1 fruit fly cellular context compared by ENCODE assay signal in the genomic region with DNA sequence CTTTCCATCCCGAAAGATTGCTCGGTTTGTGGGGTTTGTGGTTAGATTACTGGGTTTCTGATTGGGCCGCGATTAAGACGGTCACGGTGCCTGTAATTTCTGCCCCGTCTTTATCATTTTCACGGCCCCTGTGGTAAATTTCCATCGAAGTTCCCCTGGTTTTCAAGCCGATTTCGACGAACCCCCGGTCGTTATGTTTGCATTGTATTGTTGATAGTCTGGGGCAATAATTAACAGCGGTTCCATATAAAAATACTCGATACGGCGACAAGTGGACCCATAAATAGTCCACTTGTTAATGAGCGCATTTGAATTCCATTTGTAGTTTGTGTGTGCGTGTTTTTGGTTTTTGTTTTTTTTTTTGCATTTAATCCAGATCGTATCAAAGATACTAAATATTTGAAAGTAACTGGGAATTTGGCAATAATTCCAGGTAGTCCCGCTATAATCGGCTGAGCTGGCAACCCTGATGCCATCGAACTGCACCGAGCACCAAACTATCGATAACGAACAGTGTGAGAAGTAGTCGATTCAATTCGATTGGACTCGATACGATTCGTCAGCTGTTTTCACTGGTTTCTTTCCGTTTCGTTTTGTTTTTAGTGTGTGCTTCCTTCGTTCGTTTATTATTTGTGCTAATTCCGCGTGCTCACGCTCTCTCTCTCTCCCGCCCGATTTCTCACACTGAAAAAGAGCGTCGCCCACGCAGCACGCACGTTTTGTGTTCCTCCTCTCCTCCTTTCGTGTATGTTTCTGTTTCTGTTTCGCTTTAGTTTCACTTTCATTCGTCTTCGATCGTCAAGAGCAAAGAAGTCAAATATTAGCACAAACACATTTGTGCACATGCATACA.
TF ChIP-seq lines count a peak whose summit lies in the region.

No protein-coding gene starts in this region.

TF ChIP-seq in whole organism, embryonic, 481 proteins besides CTCF, POLR2A, EP300 and RAD21 (continued from another document and continues in another):
- TF ChIP-seq ind (GFP tag; optimal IDR thresholded peaks at IDR 0.05; lab: Kevin White, UChicago), result no peak
- TF ChIP-seq ac (GFP tag; optimal IDR thresholded peaks at IDR 0.05; lab: Kevin White, UChicago), result no peak
- TF ChIP-seq ash1 (GFP tag; optimal IDR thresholded peaks at IDR 0.05; lab: Kevin White, UChicago), result no peak
- no peak for TF ChIP-seq ems (GFP tag; optimal IDR thresholded peaks at IDR 0.05; lab: Kevin White, UChicago)
- no peak for TF ChIP-seq Dfd (GFP tag; optimal IDR thresholded peaks at IDR 0.05; lab: Kevin White, UChicago)
- no peak for TF ChIP-seq Oaz (GFP tag; IDR thresholded peaks at IDR 0.05; lab: Robert Waterston, UW)
- TF ChIP-seq Tbp (GFP tag; optimal IDR thresholded peaks at IDR 0.05; lab: Kevin White, UChicago), result no peak
- no peak for TF ChIP-seq BtbVII (GFP tag; optimal IDR thresholded peaks at IDR 0.05; lab: Kevin White, UChicago)
- TF ChIP-seq CG2199 (GFP tag; IDR thresholded peaks at IDR 0.05; lab: Robert Waterston, UW), result peak; percentile 89
- TF ChIP-seq hkb (optimal IDR thresholded peaks at IDR 0.05; lab: Kevin White, UChicago), result no peak
- TF ChIP-seq hkb (GFP tag; IDR thresholded peaks at IDR 0.05; lab: Robert Waterston, UW), result 0 out of 2 replicates have a peak, but pooled peaks have one; percentile 14
- TF ChIP-seq pan (optimal IDR thresholded peaks at IDR 0.05; lab: Kevin White, UChicago), result no peak
- TF ChIP-seq pan (GFP tag; optimal IDR thresholded peaks at IDR 0.05 in 1 of 2, IDR thresholded peaks at IDR 0.05 in 1 of 2), result peak in 1 of 2 experiments; percentile 43
- TF ChIP-seq Atf6 (GFP tag; IDR thresholded peaks at IDR 0.05; lab: Robert Waterston, UW), result 0 out of 2 replicates have a peak, but pooled peaks have one; percentile 27
- no peak for TF ChIP-seq fru (optimal IDR thresholded peaks at IDR 0.05; lab: Kevin White, UChicago)
- peak; percentile 7 for TF ChIP-seq kah (GFP tag; optimal IDR thresholded peaks at IDR 0.05; lab: Kevin White, UChicago)
- TF ChIP-seq CG42726 (GFP tag; IDR thresholded peaks at IDR 0.05; lab: Robert Waterston, UW; ENCODE audit: partially characterized antibody), result peak; percentile 27; the same call in 1 of the 2 replicates
- TF ChIP-seq CkIIα-i1 (GFP tag; IDR thresholded peaks at IDR 0.05; lab: Robert Waterston, UW), result no peak
- TF ChIP-seq CG12104 (GFP tag; optimal IDR thresholded peaks at IDR 0.05; lab: Kevin White, UChicago), result no peak
- no peak for TF ChIP-seq dysf (GFP tag; IDR thresholded peaks at IDR 0.05; lab: Robert Waterston, UW)
- peak; percentile 88 for TF ChIP-seq CG15479 (GFP tag; optimal IDR thresholded peaks at IDR 0.05; lab: Kevin White, UChicago)
- TF ChIP-seq Asciz (GFP tag; optimal IDR thresholded peaks at IDR 0.05; lab: Kevin White, UChicago), result no peak
- TF ChIP-seq vvl (GFP tag; IDR thresholded peaks at IDR 0.05; lab: Robert Waterston, UW), result peak; percentile 67
- TF ChIP-seq sob (GFP tag; IDR thresholded peaks at IDR 0.05; lab: Robert Waterston, UW), result peak; percentile 52
- peak; percentile 90 for TF ChIP-seq sna (GFP tag; IDR thresholded peaks at IDR 0.05; lab: Robert Waterston, UW; ENCODE audit: partially characterized antibody)
- no peak for TF ChIP-seq gem (tag; optimal IDR thresholded peaks at IDR 0.05; lab: Kevin White, UChicago)
- TF ChIP-seq Camta (GFP tag; optimal IDR thresholded peaks at IDR 0.05; lab: Kevin White, UChicago), result no peak
- no peak for TF ChIP-seq CG9817 (tag; optimal IDR thresholded peaks at IDR 0.05; lab: Kevin White, UChicago)
- TF ChIP-seq D19A (tag; optimal IDR thresholded peaks at IDR 0.05; lab: Kevin White, UChicago), result no peak
- no peak for TF ChIP-seq CG1603 (tag; optimal IDR thresholded peaks at IDR 0.05; lab: Kevin White, UChicago)
- TF ChIP-seq ap (GFP tag; IDR thresholded peaks at IDR 0.05; lab: Robert Waterston, UW), result no peak
- TF ChIP-seq CG11398 (GFP tag; optimal IDR thresholded peaks at IDR 0.05; lab: Kevin White, UChicago), result peak; percentile 36
- peak; percentile 22 for TF ChIP-seq Meics (GFP tag; optimal IDR thresholded peaks at IDR 0.05; lab: Kevin White, UChicago)
- no peak for TF ChIP-seq CG6854 (GFP tag; optimal IDR thresholded peaks at IDR 0.05; lab: Kevin White, UChicago)
- TF ChIP-seq CG7987 (GFP tag; optimal IDR thresholded peaks at IDR 0.05; lab: Kevin White, UChicago), result peak; percentile 72
- peak; percentile 17 for TF ChIP-seq Hr3 (GFP tag; optimal IDR thresholded peaks at IDR 0.05; lab: Kevin White, UChicago)
- peak; percentile 11 for TF ChIP-seq fu2 (GFP tag; optimal IDR thresholded peaks at IDR 0.05; lab: Kevin White, UChicago)
- TF ChIP-seq CG2129 (GFP tag; IDR thresholded peaks at IDR 0.05; lab: Robert Waterston, UW; ENCODE audit: partially characterized antibody), result peak; percentile 44; the same call in 1 of the 2 replicates
- no peak for TF ChIP-seq pnt (GFP tag; optimal IDR thresholded peaks at IDR 0.05; lab: Kevin White, UChicago)
- TF ChIP-seq CG3838 (GFP tag; optimal IDR thresholded peaks at IDR 0.05; lab: Kevin White, UChicago), result no peak
- TF ChIP-seq amos (GFP tag; IDR thresholded peaks at IDR 0.05; lab: Robert Waterston, UW; ENCODE audit: partially characterized antibody), result peak; percentile 87
- TF ChIP-seq wek (GFP tag; optimal IDR thresholded peaks at IDR 0.05; lab: Kevin White, UChicago), result peak; percentile 15
- TF ChIP-seq tgo (GFP tag; IDR thresholded peaks at IDR 0.05; lab: Robert Waterston, UW), result peak; percentile 34; the same call in 1 of the 3 replicates
- TF ChIP-seq Fer3 (tag; optimal IDR thresholded peaks at IDR 0.05; lab: Kevin White, UChicago), result no peak
- TF ChIP-seq usp (GFP tag; optimal IDR thresholded peaks at IDR 0.05; lab: Kevin White, UChicago), result no peak
- TF ChIP-seq pho (GFP tag; optimal IDR thresholded peaks at IDR 0.05; lab: Kevin White, UChicago), result peak; percentile 19
- TF ChIP-seq CG9609 (GFP tag; optimal IDR thresholded peaks at IDR 0.05; lab: Kevin White, UChicago), result peak; percentile 10
- no peak for TF ChIP-seq Hr39 (optimal IDR thresholded peaks at IDR 0.05; lab: Kevin White, UChicago)
- peak; percentile 8 for TF ChIP-seq CG10979 (tag; optimal IDR thresholded peaks at IDR 0.05; lab: Kevin White, UChicago)
- no peak for TF ChIP-seq CG17912 (GFP tag; optimal IDR thresholded peaks at IDR 0.05; lab: Kevin White, UChicago)
- TF ChIP-seq HHEX (GFP tag; optimal IDR thresholded peaks at IDR 0.05; lab: Kevin White, UChicago), result no peak
- TF ChIP-seq nerfin-1 (tag; optimal IDR thresholded peaks at IDR 0.05; lab: Kevin White, UChicago), result no peak
- TF ChIP-seq CG43689 (GFP tag; IDR thresholded peaks at IDR 0.05; lab: Robert Waterston, UW), result no peak
- peak; percentile 40 for TF ChIP-seq CG14710 (tag; optimal IDR thresholded peaks at IDR 0.05; lab: Kevin White, UChicago)
- TF ChIP-seq h (optimal IDR thresholded peaks at IDR 0.05; lab: Kevin White, UChicago), result no peak
- no peak for TF ChIP-seq fd102C (GFP tag; optimal IDR thresholded peaks at IDR 0.05; lab: Kevin White, UChicago)
- no peak for TF ChIP-seq Kr (GFP tag; optimal IDR thresholded peaks at IDR 0.05; lab: Kevin White, UChicago)
- TF ChIP-seq CG3995 (GFP tag; optimal IDR thresholded peaks at IDR 0.05; lab: Kevin White, UChicago), result peak; percentile 77
- TF ChIP-seq CG6813 (GFP tag; optimal IDR thresholded peaks at IDR 0.05; lab: Kevin White, UChicago), result peak; percentile 29
- TF ChIP-seq crol (GFP tag; IDR thresholded peaks at IDR 0.05; lab: Robert Waterston, UW), result peak; percentile 30; the same call in 1 of the 2 replicates
- TF ChIP-seq Mad (GFP tag; optimal IDR thresholded peaks at IDR 0.05; lab: Kevin White, UChicago), result peak; percentile 7
- no peak for TF ChIP-seq run (tag; optimal IDR thresholded peaks at IDR 0.05; lab: Kevin White, UChicago)
- TF ChIP-seq CG15514 (GFP tag; optimal IDR thresholded peaks at IDR 0.05; lab: Kevin White, UChicago), result peak; percentile 90
- no peak for TF ChIP-seq jumu (GFP tag; optimal IDR thresholded peaks at IDR 0.05; lab: Kevin White, UChicago)
- TF ChIP-seq CG6254 (GFP tag; optimal IDR thresholded peaks at IDR 0.05; lab: Kevin White, UChicago), result peak; percentile 6
- no peak for TF ChIP-seq CG12769 (tag; optimal IDR thresholded peaks at IDR 0.05; lab: Kevin White, UChicago)
- peak; percentile 14 for TF ChIP-seq CG7556 (GFP tag; optimal IDR thresholded peaks at IDR 0.05; lab: Kevin White, UChicago)
- no peak for TF ChIP-seq ham (GFP tag; IDR thresholded peaks at IDR 0.05; lab: Robert Waterston, UW)
- TF ChIP-seq sug (tag; optimal IDR thresholded peaks at IDR 0.05; lab: Kevin White, UChicago), result peak; percentile 83
- TF ChIP-seq CG8359 (GFP tag; optimal IDR thresholded peaks at IDR 0.05; lab: Kevin White, UChicago; ENCODE audit: borderline replicate concordance), result no peak
- peak; percentile 30; the same call in 1 of the 2 replicates for TF ChIP-seq CG11085 (GFP tag; IDR thresholded peaks at IDR 0.05; lab: Robert Waterston, UW)
- TF ChIP-seq abd-A (tag; optimal IDR thresholded peaks at IDR 0.05; lab: Kevin White, UChicago), result no peak
- no peak for TF ChIP-seq CG3407 (GFP tag; optimal IDR thresholded peaks at IDR 0.05; lab: Kevin White, UChicago)
- no peak for TF ChIP-seq CG30020 (tag; optimal IDR thresholded peaks at IDR 0.05; lab: Kevin White, UChicago)
- no peak for TF ChIP-seq Neu2 (GFP tag; optimal IDR thresholded peaks at IDR 0.05; lab: Kevin White, UChicago; ENCODE audit: borderline replicate concordance)
- TF ChIP-seq ci (GFP tag; IDR thresholded peaks at IDR 0.05; lab: Robert Waterston, UW), result peak; percentile 17; the same call in 1 of the 3 replicates
- no peak for TF ChIP-seq disco-r (GFP tag; optimal IDR thresholded peaks at IDR 0.05; lab: Kevin White, UChicago)
- TF ChIP-seq Ets65A (GFP tag; lab: Kevin White, UChicago), result no peak
- no peak for TF ChIP-seq repo (GFP tag; optimal IDR thresholded peaks at IDR 0.05; lab: Kevin White, UChicago)
- no peak for TF ChIP-seq az2 (GFP tag; optimal IDR thresholded peaks at IDR 0.05; lab: Kevin White, UChicago)
- TF ChIP-seq croc (GFP tag; conservative IDR thresholded peaks at IDR 0.05; lab: Robert Waterston, UW), result no peak
- peak; percentile 50 for TF ChIP-seq cg (GFP tag; optimal IDR thresholded peaks at IDR 0.05; lab: Kevin White, UChicago)
- TF ChIP-seq mld (GFP tag; IDR thresholded peaks at IDR 0.05; lab: Robert Waterston, UW; ENCODE audit: partially characterized antibody), result peak; percentile 57; the same call in 1 of the 3 replicates
- TF ChIP-seq CG4730 (GFP tag; IDR thresholded peaks at IDR 0.05; lab: Robert Waterston, UW), result no peak
- TF ChIP-seq Bgb (GFP tag; IDR thresholded peaks at IDR 0.05; lab: Robert Waterston, UW; ENCODE audit: partially characterized antibody), result peak; percentile 90
- TF ChIP-seq pb (GFP tag; optimal IDR thresholded peaks at IDR 0.05; lab: Kevin White, UChicago), result no peak
- TF ChIP-seq Hmx (GFP tag; optimal IDR thresholded peaks at IDR 0.05; lab: Kevin White, UChicago), result no peak
- TF ChIP-seq Dref (GFP tag; IDR thresholded peaks at IDR 0.05; lab: Robert Waterston, UW), result peak; percentile 88
- TF ChIP-seq gce (GFP tag; IDR thresholded peaks at IDR 0.05; lab: Robert Waterston, UW), result 0 out of 3 replicates have a peak, but pooled peaks have one; percentile 28
- no peak for TF ChIP-seq hth (optimal IDR thresholded peaks at IDR 0.05; lab: Kevin White, UChicago)
- no peak for TF ChIP-seq trh (GFP tag; optimal IDR thresholded peaks at IDR 0.05; lab: Kevin White, UChicago)
- TF ChIP-seq ERR (GFP tag; optimal IDR thresholded peaks at IDR 0.05; lab: Kevin White, UChicago), result peak; percentile 72
- TF ChIP-seq slp2 (GFP tag; optimal IDR thresholded peaks at IDR 0.05; lab: Kevin White, UChicago), result peak; percentile 9
- TF ChIP-seq CG34376 (GFP tag; optimal IDR thresholded peaks at IDR 0.05; lab: Kevin White, UChicago), result peak; percentile 59
- no peak for TF ChIP-seq cas (GFP tag; IDR thresholded peaks at IDR 0.05; lab: Robert Waterston, UW)
- peak; percentile 14 for TF ChIP-seq phol (tag; optimal IDR thresholded peaks at IDR 0.05; lab: Kevin White, UChicago)
- peak; percentile 77 for TF ChIP-seq vnd (GFP tag; IDR thresholded peaks at IDR 0.05; lab: Robert Waterston, UW; ENCODE audit: partially characterized antibody)
- no peak for TF ChIP-seq zfh1 (GFP tag; IDR thresholded peaks at IDR 0.05; lab: Robert Waterston, UW)
- TF ChIP-seq klu (GFP tag; IDR thresholded peaks at IDR 0.05; lab: Robert Waterston, UW), result 0 out of 2 replicates have a peak, but pooled peaks have one; percentile 20
- TF ChIP-seq nmo (GFP tag; optimal IDR thresholded peaks at IDR 0.05; lab: Kevin White, UChicago), result peak; percentile 24
- no peak for TF ChIP-seq seq (GFP tag; IDR thresholded peaks at IDR 0.05; lab: Robert Waterston, UW)
- TF ChIP-seq Fer2 (tag; optimal IDR thresholded peaks at IDR 0.05; lab: Kevin White, UChicago), result no peak
- TF ChIP-seq CG4617 (GFP tag; optimal IDR thresholded peaks at IDR 0.05; lab: Kevin White, UChicago; ENCODE audit: borderline replicate concordance), result no peak
- peak; percentile 32 for TF ChIP-seq p53 (GFP tag; optimal IDR thresholded peaks at IDR 0.05; lab: Kevin White, UChicago)
- no peak for TF ChIP-seq zen (tag; optimal IDR thresholded peaks at IDR 0.05; lab: Kevin White, UChicago)
- no peak for TF ChIP-seq peb (GFP tag; IDR thresholded peaks at IDR 0.05; lab: Robert Waterston, UW)
- TF ChIP-seq sisA (GFP tag; IDR thresholded peaks at IDR 0.05; lab: Robert Waterston, UW), result no peak
- no peak for TF ChIP-seq Optix (GFP tag; IDR thresholded peaks at IDR 0.05; lab: Robert Waterston, UW)
- TF ChIP-seq CG33557 (GFP tag; optimal IDR thresholded peaks at IDR 0.05; lab: Kevin White, UChicago), result no peak
- no peak for TF ChIP-seq CG5245 (GFP tag; optimal IDR thresholded peaks at IDR 0.05; lab: Kevin White, UChicago)
- TF ChIP-seq CG13624 (GFP tag; optimal IDR thresholded peaks at IDR 0.05; lab: Kevin White, UChicago), result peak; percentile 56
- TF ChIP-seq CG33213 (GFP tag; optimal IDR thresholded peaks at IDR 0.05; lab: Kevin White, UChicago), result peak; percentile 1
- TF ChIP-seq D (optimal IDR thresholded peaks at IDR 0.05; lab: Kevin White, UChicago), result no peak
- TF ChIP-seq D (GFP tag; optimal IDR thresholded peaks at IDR 0.05; lab: Kevin White, UChicago), result no peak
- TF ChIP-seq CG16779 (GFP tag; IDR thresholded peaks at IDR 0.05; lab: Robert Waterston, UW), result 0 out of 2 replicates have a peak, but pooled peaks have one; percentile 16
- peak; percentile 88 for TF ChIP-seq CG2116 (GFP tag; optimal IDR thresholded peaks at IDR 0.05; lab: Kevin White, UChicago)
- TF ChIP-seq CG30403 (GFP tag; optimal IDR thresholded peaks at IDR 0.05; lab: Kevin White, UChicago), result peak; percentile 48
- TF ChIP-seq CG16815 (GFP tag; optimal IDR thresholded peaks at IDR 0.05; lab: Kevin White, UChicago), result no peak
- TF ChIP-seq pfk (GFP tag; optimal IDR thresholded peaks at IDR 0.05; lab: Kevin White, UChicago), result peak; percentile 93
- no peak for TF ChIP-seq D19B (GFP tag; optimal IDR thresholded peaks at IDR 0.05; lab: Kevin White, UChicago)
- TF ChIP-seq Pdp1 (GFP tag; optimal IDR thresholded peaks at IDR 0.05; lab: Kevin White, UChicago), result peak; percentile 23 to 52
